Worm (Caenorhabditis elegans): ENCODE measurements around the gene F18E9.7.

Gene F18E9.7

DNA sequence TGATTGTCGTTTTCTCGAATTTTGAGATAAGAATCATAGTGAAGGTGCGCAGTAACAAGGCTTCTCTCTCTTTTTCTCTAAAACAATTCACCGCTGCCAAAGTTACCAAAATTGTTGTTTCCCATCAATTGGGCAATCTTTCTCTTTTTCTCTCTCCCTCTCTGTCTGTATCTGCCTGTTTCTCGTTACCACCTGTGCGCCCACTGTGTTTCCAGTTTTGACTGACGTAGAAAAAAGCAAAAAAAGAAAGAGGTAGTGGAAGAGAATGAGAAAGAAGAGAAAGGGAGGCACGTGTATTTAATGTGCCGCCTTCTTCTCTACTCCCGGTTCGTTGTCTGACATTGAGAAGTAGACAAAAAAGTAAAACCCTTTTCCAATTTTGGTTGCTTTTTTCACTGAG is 47.4 kb downstream of the F18E9.7 start:
- TF ChIP-seq cog-1 (tag; optimal IDR thresholded peaks at IDR 0.05), result no peak
- no peak for TF ChIP-seq ztf-23 (GFP tag; IDR thresholded peaks at IDR 0.05)
- no peak for TF ChIP-seq ref-1 (GFP tag; conservative IDR thresholded peaks at IDR 0.05)
- no peak for TF ChIP-seq T22C8.4 (GFP tag; IDR thresholded peaks at IDR 0.05)
- no peak for TF ChIP-seq ztf-29 (GFP tag; IDR thresholded peaks at IDR 0.05)

DNA sequence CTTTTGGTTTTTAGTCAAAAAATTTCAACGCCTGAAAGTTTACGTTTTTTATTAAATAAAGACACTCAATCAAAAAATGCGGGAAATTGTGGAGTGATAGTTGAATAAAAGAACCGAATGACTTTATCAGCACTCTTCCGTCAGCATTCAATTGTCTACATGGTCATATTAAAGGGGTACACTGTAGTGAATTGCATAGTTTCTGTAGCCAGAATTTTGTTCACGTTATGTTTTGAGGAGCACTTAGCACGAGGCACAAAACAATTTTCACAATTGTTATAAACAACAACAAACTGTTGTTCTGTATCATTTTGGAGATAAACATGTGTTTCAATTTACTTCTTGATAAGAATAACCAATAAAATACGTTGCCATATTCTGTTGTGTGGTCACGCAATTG is 48.5 kb downstream of the F18E9.7 start, which contains the start of gene D2021.4:
D2021.4 (minus strand) TSS at position 48 of the 400 bp plus-strand sequence.
- TF ChIP-seq ztf-23 (GFP tag; IDR thresholded peaks at IDR 0.05) (no peak), T22C8.4 (GFP tag; IDR thresholded peaks at IDR 0.05) (no peak), ref-1 (GFP tag; conservative IDR thresholded peaks at IDR 0.05) (no peak), med-1 (GFP tag; optimal IDR thresholded peaks at IDR 0.05; ENCODE audit: insufficient read depth) (no peak), flt-1 (GFP tag; IDR thresholded peaks at IDR 0.05) (no peak)

DNA sequence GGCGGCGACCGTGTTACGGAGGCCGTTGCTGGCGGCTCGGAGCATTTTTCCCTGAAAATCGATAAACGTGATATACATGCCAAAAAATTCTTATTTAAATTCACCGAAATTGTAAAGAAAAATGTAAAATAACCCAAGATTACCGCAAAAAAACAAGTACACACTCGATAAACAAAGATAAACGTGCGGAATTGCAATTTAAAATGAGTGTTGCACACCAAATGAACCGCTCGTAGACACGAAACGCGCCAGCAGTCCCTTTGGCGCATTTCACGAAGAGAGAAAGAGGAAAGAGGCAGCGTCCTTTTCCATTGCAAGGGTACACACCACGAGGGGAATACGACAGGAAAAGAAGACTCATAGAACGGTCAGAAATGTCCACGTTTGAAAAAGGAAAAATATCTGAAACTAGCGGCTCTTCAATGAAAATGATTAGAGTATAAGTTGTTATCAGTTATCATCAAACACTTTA is 51.5 kb downstream of the F18E9.7 start, which contains the start of gene sdha-1:
sdha-1 (minus strand) TSS at position 51 of the 472 bp plus-strand sequence.
- peak; percentile 10 for TF ChIP-seq cog-1 (tag; optimal IDR thresholded peaks at IDR 0.05)
- no peak for TF ChIP-seq ztf-29 (GFP tag; IDR thresholded peaks at IDR 0.05)

Data from whole organism, midembryonic.